Worm (Caenorhabditis elegans): ENCODE measurements around the gene such-1.

DNA sequence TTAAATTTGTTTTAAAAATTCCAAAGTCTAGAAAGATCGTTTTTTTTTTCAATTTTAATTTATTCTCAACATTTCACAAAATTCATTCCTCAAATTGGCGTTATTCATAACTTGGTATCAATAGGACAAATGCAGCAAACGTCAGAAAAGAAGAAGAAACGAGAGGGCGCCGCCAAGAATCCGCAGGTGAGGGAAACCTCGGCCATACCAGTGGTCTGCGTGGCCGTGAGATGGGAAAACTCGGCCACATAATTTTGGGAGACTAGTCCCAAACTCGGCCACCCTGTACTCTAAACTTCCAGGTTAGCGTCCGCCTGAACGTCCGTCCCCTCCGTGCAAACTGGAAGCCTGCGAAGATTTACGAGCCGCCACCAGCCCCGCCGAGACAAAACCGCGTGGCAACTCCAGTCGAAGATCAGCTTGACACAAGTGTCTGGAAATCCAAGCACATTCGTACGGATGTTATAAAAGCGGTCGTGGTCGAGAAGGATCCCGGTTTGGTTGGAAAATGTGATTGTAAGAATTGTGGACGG, 39.9 kb upstream of the such-1 start, which contains the start of gene Y66D12A.11:
- TF ChIP-seq xbp-1 (tag; optimal IDR thresholded peaks at IDR 0.05): no peak
- TF ChIP-seq nhr-237 (tag; optimal IDR thresholded peaks at IDR 0.05): no peak
- TF ChIP-seq mdl-1 (tag; optimal IDR thresholded peaks at IDR 0.05): no peak
- TF ChIP-seq fkh-10 (GFP tag; optimal IDR thresholded peaks at IDR 0.05): no peak
- no peak for TF ChIP-seq ama-1 (optimal IDR thresholded peaks at IDR 0.05)
- no peak for TF ChIP-seq nhr-77 (tag; optimal IDR thresholded peaks at IDR 0.05)

All from whole organism, L1 larva.